Worm (Caenorhabditis elegans): ENCODE results near the gene mex-1.

Gene mex-1

DNA sequence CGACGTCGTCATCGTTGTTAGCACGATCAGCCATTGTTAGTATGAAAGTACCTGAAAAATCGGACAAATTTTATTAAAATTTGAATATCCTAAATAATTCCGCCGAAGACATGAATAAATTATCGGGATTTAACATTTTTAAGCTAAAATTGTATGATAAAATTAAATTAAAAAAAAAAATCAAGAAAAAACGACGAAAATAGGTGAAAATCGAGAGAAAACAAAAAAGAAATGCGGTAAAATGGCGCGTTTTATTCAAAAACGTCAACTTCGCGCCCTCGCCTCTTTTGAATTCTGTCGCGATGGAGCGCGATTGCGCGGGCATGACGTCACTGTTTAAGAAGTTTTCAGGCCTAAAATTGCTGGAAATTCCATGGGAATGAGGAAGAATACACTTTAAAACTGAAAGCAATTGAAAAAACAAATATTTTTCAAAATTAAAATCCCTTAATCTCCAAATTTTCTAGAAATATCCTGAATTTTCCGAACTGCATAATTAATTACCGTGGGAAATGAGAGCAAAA, 38.2 kb downstream of the mex-1 start, which contains the start of gene mcm-2:
mcm-2 (minus strand) TSS at position 51 of the 524 bp plus-strand sequence.
- peak; percentile 69 for TF ChIP-seq zip-8 (tag; optimal IDR thresholded peaks at IDR 0.05)
- TF ChIP-seq elt-1 (tag; optimal IDR thresholded peaks at IDR 0.05; ENCODE audit: borderline replicate concordance, insufficient read depth), result peak; percentile 17
- TF ChIP-seq nhr-28 (tag; optimal IDR thresholded peaks at IDR 0.05), result no peak
- TF ChIP-seq tbx-8 (GFP tag; optimal IDR thresholded peaks at IDR 0.05), result no peak
- peak; percentile 1 for TF ChIP-seq nhr-237 (tag; optimal IDR thresholded peaks at IDR 0.05)
- TF ChIP-seq nhr-12 (tag; optimal IDR thresholded peaks at IDR 0.05), result no peak
- no peak for TF ChIP-seq hlh-1 (tag; optimal IDR thresholded peaks at IDR 0.05)
- TF ChIP-seq sem-2 (GFP tag; optimal IDR thresholded peaks at IDR 0.05), result no peak
- no peak for TF ChIP-seq ztf-11 (tag; optimal IDR thresholded peaks at IDR 0.05)
- TF ChIP-seq elt-3 (tag; optimal IDR thresholded peaks at IDR 0.05), result no peak

DNA sequence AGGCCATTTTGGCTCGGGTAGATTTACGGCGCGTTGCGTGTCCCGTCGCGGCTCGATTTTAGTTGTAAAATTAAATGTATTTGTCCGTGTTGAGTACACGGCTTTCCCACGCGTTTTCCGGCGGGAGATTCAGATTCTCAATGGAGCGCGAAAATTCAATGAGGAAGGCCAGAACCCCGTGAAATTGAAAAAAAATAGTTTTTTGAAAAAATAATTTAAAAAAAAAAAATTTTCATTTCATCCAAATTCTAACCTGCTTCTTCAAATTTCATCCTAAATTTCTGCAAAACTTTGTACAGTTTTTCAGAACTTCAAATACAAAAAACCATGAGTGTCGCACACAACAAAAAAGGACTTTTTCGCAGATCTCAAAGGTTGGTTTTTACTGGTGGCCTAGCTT, 40.3 kb downstream of the mex-1 start, which contains the start of gene glb-29:
glb-29 (plus strand) TSS at position 301 of the 400 bp plus-strand sequence.
- no peak for TF ChIP-seq nhr-2 (tag; optimal IDR thresholded peaks at IDR 0.05)
- TF ChIP-seq sem-2 (GFP tag; optimal IDR thresholded peaks at IDR 0.05), result no peak
- no peak for TF ChIP-seq cnd-1 (tag; optimal IDR thresholded peaks at IDR 0.05)
- TF ChIP-seq nhr-12 (tag; optimal IDR thresholded peaks at IDR 0.05), result no peak
- no peak for TF ChIP-seq zip-8 (tag; optimal IDR thresholded peaks at IDR 0.05)
- no peak for TF ChIP-seq elt-1 (tag; optimal IDR thresholded peaks at IDR 0.05; ENCODE audit: borderline replicate concordance, insufficient read depth)
- no peak for TF ChIP-seq drap-1 (GFP tag; optimal IDR thresholded peaks at IDR 0.05)
- no peak for TF ChIP-seq nhr-76 (tag; optimal IDR thresholded peaks at IDR 0.05)
- no peak for TF ChIP-seq ceh-43 (GFP tag; optimal IDR thresholded peaks at IDR 0.05)
- no peak for TF ChIP-seq mep-1 (tag; optimal IDR thresholded peaks at IDR 0.05)
- no peak for TF ChIP-seq tbx-8 (GFP tag; optimal IDR thresholded peaks at IDR 0.05)
- TF ChIP-seq unc-39 (tag; optimal IDR thresholded peaks at IDR 0.05), result no peak
- no peak for TF ChIP-seq ham-2 (GFP tag; optimal IDR thresholded peaks at IDR 0.05)
- TF ChIP-seq unc-62 (GFP tag; optimal IDR thresholded peaks at IDR 0.05), result no peak
- no peak for TF ChIP-seq nhr-237 (tag; optimal IDR thresholded peaks at IDR 0.05)
- TF ChIP-seq snpc-4 (tag; optimal IDR thresholded peaks at IDR 0.05), result no peak
- no peak for TF ChIP-seq lin-32 (GFP tag; optimal IDR thresholded peaks at IDR 0.05)

All from whole organism, mixed stage, embryonic.